Fruit fly (Drosophila melanogaster): ENCODE data around the gene Pp4-19C.

The Pp4-19C gene

dm6 chrX:20429482-20430204, 5.8 kb upstream of the Pp4-19C start, which contains the start of the genes CG11710 and mal:
Gene CG11710 (minus strand): TSS chrX:20429673.
Gene mal (plus strand): TSS chrX:20429675.
- peak; percentile 97 for TF ChIP-seq woc (GFP tag; optimal IDR thresholded peaks at IDR 0.05)
- TF ChIP-seq foxo (GFP tag; optimal IDR thresholded peaks at IDR 0.05): peak; percentile 29 to 86
- no peak for TF ChIP-seq lola (GFP tag; optimal IDR thresholded peaks at IDR 0.05)
- no peak for TF ChIP-seq usp (GFP tag; optimal IDR thresholded peaks at IDR 0.05)
- TF ChIP-seq sage (GFP tag; optimal IDR thresholded peaks at IDR 0.05): no peak
- TF ChIP-seq Rel (GFP tag; optimal IDR thresholded peaks at IDR 0.05): no peak
- peak; percentile 63 for TF ChIP-seq Rel (tag; optimal IDR thresholded peaks at IDR 0.05)
- no peak for TF ChIP-seq dsf (GFP tag; optimal IDR thresholded peaks at IDR 0.05; ENCODE audit: borderline replicate concordance)
- no peak for TF ChIP-seq jim (GFP tag; optimal IDR thresholded peaks at IDR 0.05)
- TF ChIP-seq psq (GFP tag; optimal IDR thresholded peaks at IDR 0.05): peak; percentile 65
- no peak for TF ChIP-seq N (GFP tag; optimal IDR thresholded peaks at IDR 0.05)
- TF ChIP-seq Abd-B (GFP tag; optimal IDR thresholded peaks at IDR 0.05): no peak
- TF ChIP-seq pan (optimal IDR thresholded peaks at IDR 0.05): no peak
- TF ChIP-seq Sp1 (GFP tag; optimal IDR thresholded peaks at IDR 0.05): peak; percentile 80
- TF ChIP-seq Dfd (GFP tag; optimal IDR thresholded peaks at IDR 0.05): no peak
- peak; percentile 83 for TF ChIP-seq rgr (GFP tag; optimal IDR thresholded peaks at IDR 0.05)
- no peak for TF ChIP-seq CrebA (GFP tag; optimal IDR thresholded peaks at IDR 0.05; ENCODE audit: borderline replicate concordance)
- peak; percentile 82 for TF ChIP-seq ey (GFP tag; optimal IDR thresholded peaks at IDR 0.05)
- no peak for TF ChIP-seq brk (GFP tag; optimal IDR thresholded peaks at IDR 0.05)
- TF ChIP-seq dl (GFP tag; optimal IDR thresholded peaks at IDR 0.05; ENCODE audit: insufficient read depth in 1 of 2, partially characterized antibody in 2 of 2): no peak
- TF ChIP-seq CG32264 (GFP tag; optimal IDR thresholded peaks at IDR 0.05): peak; percentile 76
- peak; percentile 44 for TF ChIP-seq Jra (GFP tag; optimal IDR thresholded peaks at IDR 0.05)
- no peak for TF ChIP-seq Vsx2 (GFP tag; optimal IDR thresholded peaks at IDR 0.05; ENCODE audit: partially characterized antibody)
- peak; percentile 89 for TF ChIP-seq CG9705 (GFP tag; optimal IDR thresholded peaks at IDR 0.05)
- peak; percentile 91 for TF ChIP-seq HLH106 (tag; optimal IDR thresholded peaks at IDR 0.05)
- no peak for TF ChIP-seq Dif (GFP tag; optimal IDR thresholded peaks at IDR 0.05; ENCODE audit: partially characterized antibody)
- no peak for TF ChIP-seq Hr83 (GFP tag; optimal IDR thresholded peaks at IDR 0.05; ENCODE audit: poor library complexity, severe bottlenecking)
- TF ChIP-seq Hnf4 (GFP tag; optimal IDR thresholded peaks at IDR 0.05): no peak
- peak; percentile 91 for TF ChIP-seq h (GFP tag; optimal IDR thresholded peaks at IDR 0.05)
- peak; percentile 87 for TF ChIP-seq fru (GFP tag; optimal IDR thresholded peaks at IDR 0.05)
- peak; percentile 20 for TF ChIP-seq sv (GFP tag; optimal IDR thresholded peaks at IDR 0.05)
- TF ChIP-seq GATAd (GFP tag; optimal IDR thresholded peaks at IDR 0.05): no peak
- no peak for TF ChIP-seq br (GFP tag; optimal IDR thresholded peaks at IDR 0.05)
- TF ChIP-seq Myc (optimal IDR thresholded peaks at IDR 0.05): no peak
- TF ChIP-seq dmrt93B (GFP tag; optimal IDR thresholded peaks at IDR 0.05): peak; percentile 84
- no peak for TF ChIP-seq tai (GFP tag; optimal IDR thresholded peaks at IDR 0.05)
- peak; percentile 70 for TF ChIP-seq OdsH (GFP tag; optimal IDR thresholded peaks at IDR 0.05)
- no peak for TF ChIP-seq Hr78 (GFP tag; optimal IDR thresholded peaks at IDR 0.05)
- no peak for TF ChIP-seq Mio (GFP tag; optimal IDR thresholded peaks at IDR 0.05)

DNA sequence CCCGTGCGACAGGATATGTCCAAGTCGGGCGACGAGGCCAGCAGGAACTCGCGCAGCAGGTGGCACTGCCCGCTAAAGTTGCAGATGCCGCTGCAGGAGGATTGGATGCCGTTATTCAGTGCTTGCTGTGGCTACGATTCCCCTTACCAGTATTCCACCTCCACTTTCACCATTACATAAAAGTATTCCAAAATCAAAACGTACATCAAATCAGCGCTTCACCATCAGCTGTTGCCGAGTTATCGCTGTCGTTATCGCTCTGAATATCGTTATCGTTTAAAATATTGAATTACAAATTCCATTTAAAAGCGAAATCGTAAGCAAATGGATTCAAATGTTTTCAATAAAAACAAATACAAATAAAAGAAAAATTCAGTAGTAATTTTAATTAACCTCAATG, 3.0 kb upstream of the Pp4-19C start, which contains the start of gene CG15456:
TSS of gene CG15456 (minus strand) at position 225 of the 400 bp plus-strand sequence.
- TF ChIP-seq sv (GFP tag; optimal IDR thresholded peaks at IDR 0.05) (no peak), rgr (GFP tag; optimal IDR thresholded peaks at IDR 0.05) (peak; percentile 49), psq (GFP tag; optimal IDR thresholded peaks at IDR 0.05) (no peak)

- no peak for TF ChIP-seq ey (GFP tag; optimal IDR thresholded peaks at IDR 0.05)
- TF ChIP-seq brk (GFP tag; optimal IDR thresholded peaks at IDR 0.05): no peak
- no peak for TF ChIP-seq sage (GFP tag; optimal IDR thresholded peaks at IDR 0.05)
- no peak for TF ChIP-seq dmrt93B (GFP tag; optimal IDR thresholded peaks at IDR 0.05)
- no peak for TF ChIP-seq psq (GFP tag; optimal IDR thresholded peaks at IDR 0.05)
- no peak for TF ChIP-seq fru (GFP tag; optimal IDR thresholded peaks at IDR 0.05)
- TF ChIP-seq Hnf4 (GFP tag; optimal IDR thresholded peaks at IDR 0.05): no peak
- no peak for TF ChIP-seq Hr83 (GFP tag; optimal IDR thresholded peaks at IDR 0.05; ENCODE audit: poor library complexity, severe bottlenecking)
- TF ChIP-seq Dfd (GFP tag; optimal IDR thresholded peaks at IDR 0.05): no peak
- TF ChIP-seq dsf (GFP tag; optimal IDR thresholded peaks at IDR 0.05; ENCODE audit: borderline replicate concordance): no peak
- TF ChIP-seq Abd-B (GFP tag; optimal IDR thresholded peaks at IDR 0.05): no peak
- no peak for TF ChIP-seq tai (GFP tag; optimal IDR thresholded peaks at IDR 0.05)
- TF ChIP-seq usp (GFP tag; optimal IDR thresholded peaks at IDR 0.05): no peak
- no peak for TF ChIP-seq N (GFP tag; optimal IDR thresholded peaks at IDR 0.05)
These were observed 644 bp downstream of the Pp4-19C start for dm6 chrX:20423158-20423557.
